Worm (Caenorhabditis elegans): ENCODE measurements around the gene ttr-39.
A peak's percentile ranks its signal among the peaks of the same experiment; 100 is the strongest.

The ttr-39 gene

DNA sequence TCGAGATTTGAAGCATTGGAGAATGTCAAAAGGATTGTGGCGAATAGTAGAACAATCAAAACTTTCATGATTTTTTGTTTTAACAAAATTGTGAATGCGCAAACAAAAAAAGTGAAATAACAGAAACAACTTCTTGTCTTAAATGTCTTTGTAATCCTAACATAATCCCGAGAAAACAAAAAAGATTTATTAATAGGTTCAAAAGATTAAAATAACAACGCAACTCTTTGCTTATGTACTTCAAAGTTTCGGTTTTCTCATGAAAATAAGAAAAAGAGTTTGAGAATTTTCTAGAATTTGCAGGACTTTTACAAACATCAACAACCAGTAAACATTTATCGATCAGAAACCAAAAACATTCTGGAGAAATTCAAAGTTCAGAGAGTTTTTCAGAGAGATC, at the start of gene ttr-39:
ttr-39 (minus strand) TSS at position 101 of the 400 bp plus-strand sequence.
- TF ChIP-seq ceh-18 (tag; optimal IDR thresholded peaks at IDR 0.05) = no peak
- TF ChIP-seq ceh-34 (tag; optimal IDR thresholded peaks at IDR 0.05) = no peak
- TF ChIP-seq nhr-232 (tag; optimal IDR thresholded peaks at IDR 0.05) = no peak
- no peak for TF ChIP-seq nhr-11 (tag; optimal IDR thresholded peaks at IDR 0.05)
- TF ChIP-seq ama-1 (optimal IDR thresholded peaks at IDR 0.05) = no peak
- no peak for TF ChIP-seq fax-1 (tag; optimal IDR thresholded peaks at IDR 0.05)
- no peak for TF ChIP-seq fkh-6 (tag; optimal IDR thresholded peaks at IDR 0.05)
- TF ChIP-seq pha-2 (tag; optimal IDR thresholded peaks at IDR 0.05) = no peak
- no peak for TF ChIP-seq ceh-31 (tag; optimal IDR thresholded peaks at IDR 0.05)
- TF ChIP-seq ets-4 (tag; optimal IDR thresholded peaks at IDR 0.05) = no peak
- no peak for TF ChIP-seq hlh-6 (tag; optimal IDR thresholded peaks at IDR 0.05)
- TF ChIP-seq eyg-1 (tag; optimal IDR thresholded peaks at IDR 0.05) = no peak
- TF ChIP-seq hlh-8 (tag; optimal IDR thresholded peaks at IDR 0.05) = no peak

DNA sequence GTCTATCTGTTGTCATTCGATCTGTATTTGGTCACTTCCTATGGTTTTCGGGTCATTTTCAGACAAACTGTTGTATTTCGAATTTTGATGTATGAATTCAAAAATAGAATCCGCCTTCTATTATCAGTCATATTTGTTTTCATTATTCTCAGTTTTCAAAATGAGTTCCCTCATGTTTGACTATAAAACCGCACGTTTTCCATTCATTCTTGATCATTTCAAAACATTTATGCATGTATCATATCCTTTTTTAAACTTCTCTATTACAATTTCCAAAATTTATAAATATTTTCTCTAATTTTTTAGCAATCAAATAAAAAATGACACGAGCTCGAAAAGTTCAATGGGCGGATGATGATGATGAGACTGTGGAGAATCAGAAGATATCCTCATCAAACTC, 48.1 kb upstream of the ttr-39 start, which contains the start of gene K08F4.12:
K08F4.12 (plus strand) TSS at position 301 of the 400 bp plus-strand sequence.
- no peak for TF ChIP-seq pat-9 (tag; optimal IDR thresholded peaks at IDR 0.05)

DNA sequence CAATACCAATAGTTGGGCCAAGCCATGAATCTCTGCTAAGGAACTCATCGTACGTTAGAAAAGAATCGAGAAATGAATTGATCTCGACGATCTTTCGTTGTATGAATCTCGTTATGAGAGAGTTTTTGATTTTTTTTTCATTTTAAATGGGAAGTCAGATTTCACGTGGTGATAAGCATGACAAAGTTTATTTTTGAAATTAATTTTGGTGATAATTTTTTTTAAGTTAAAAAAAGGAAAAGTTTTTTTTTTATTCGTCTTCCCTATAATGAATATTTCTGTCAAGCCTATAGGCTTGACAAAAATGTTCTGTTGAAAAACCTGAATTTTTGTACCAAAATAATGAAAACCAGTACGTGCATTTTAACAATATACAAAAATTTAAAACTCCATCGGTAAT, 46.1 kb upstream of the ttr-39 start, which contains the start of gene K08F4.5:
K08F4.5 (minus strand) TSS at position 101 of the 400 bp plus-strand sequence.
- TF ChIP-seq unc-86 (tag; optimal IDR thresholded peaks at IDR 0.05) (no peak), ceh-6 (GFP tag; optimal IDR thresholded peaks at IDR 0.05) (no peak), K09A11.1 (tag; optimal IDR thresholded peaks at IDR 0.05; ENCODE audit: insufficient read depth) (no peak), fkh-6 (tag; optimal IDR thresholded peaks at IDR 0.05) (no peak), sdc-2 (tag; optimal IDR thresholded peaks at IDR 0.05) (no peak), ref-2 (tag; optimal IDR thresholded peaks at IDR 0.05) (no peak), madf-2 (tag; optimal IDR thresholded peaks at IDR 0.05) (no peak), lin-11 (tag; optimal IDR thresholded peaks at IDR 0.05) (no peak), unc-55 (GFP tag; optimal IDR thresholded peaks at IDR 0.05) (no peak), sox-4 (tag; optimal IDR thresholded peaks at IDR 0.05) (no peak), F13H6.1 (tag; optimal IDR thresholded peaks at IDR 0.05) (no peak), rnt-1 (tag; optimal IDR thresholded peaks at IDR 0.05) (no peak), ceh-24 (tag; optimal IDR thresholded peaks at IDR 0.05) (no peak), lim-6 (tag; optimal IDR thresholded peaks at IDR 0.05) (no peak)

DNA sequence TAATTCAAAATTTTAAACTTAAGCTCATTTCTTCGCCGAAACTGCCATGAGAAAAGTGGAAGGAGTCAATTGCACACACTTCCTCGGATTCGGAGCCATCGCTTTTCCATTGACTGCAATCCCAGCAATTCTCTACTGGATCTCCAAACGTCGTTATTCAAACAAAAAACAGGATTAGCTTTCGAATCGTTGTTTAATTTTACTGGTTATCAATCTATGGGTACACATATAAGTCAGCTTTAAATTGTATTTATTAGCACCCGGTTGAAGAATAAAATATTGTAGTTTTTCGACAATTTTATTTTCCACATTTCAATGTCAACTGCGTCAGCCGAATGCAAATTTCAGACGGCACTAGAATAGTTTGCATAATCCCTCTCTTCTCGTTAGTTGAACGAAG, 40.3 kb upstream of the ttr-39 start, which contains the start of gene glt-3:
glt-3 (plus strand) TSS at position 301 of the 400 bp plus-strand sequence.
- TF ChIP-seq npax-4 (tag; optimal IDR thresholded peaks at IDR 0.05) = no peak
- no peak for TF ChIP-seq eyg-1 (tag; optimal IDR thresholded peaks at IDR 0.05)
- TF ChIP-seq ztf-16 (tag; optimal IDR thresholded peaks at IDR 0.05) = no peak
- TF ChIP-seq fkh-10 (GFP tag; optimal IDR thresholded peaks at IDR 0.05) = no peak
- TF ChIP-seq unc-3 (GFP tag; conservative IDR thresholded peaks at IDR 0.05) = no peak
- no peak for TF ChIP-seq unc-3 (tag; optimal IDR thresholded peaks at IDR 0.05)
- no peak for TF ChIP-seq ahr-1 (tag; optimal IDR thresholded peaks at IDR 0.05)
- no peak for TF ChIP-seq gmeb-2 (tag; optimal IDR thresholded peaks at IDR 0.05)
- no peak for TF ChIP-seq zip-5 (tag; optimal IDR thresholded peaks at IDR 0.05)
- no peak for TF ChIP-seq K02D7.2 (tag; optimal IDR thresholded peaks at IDR 0.05)

DNA sequence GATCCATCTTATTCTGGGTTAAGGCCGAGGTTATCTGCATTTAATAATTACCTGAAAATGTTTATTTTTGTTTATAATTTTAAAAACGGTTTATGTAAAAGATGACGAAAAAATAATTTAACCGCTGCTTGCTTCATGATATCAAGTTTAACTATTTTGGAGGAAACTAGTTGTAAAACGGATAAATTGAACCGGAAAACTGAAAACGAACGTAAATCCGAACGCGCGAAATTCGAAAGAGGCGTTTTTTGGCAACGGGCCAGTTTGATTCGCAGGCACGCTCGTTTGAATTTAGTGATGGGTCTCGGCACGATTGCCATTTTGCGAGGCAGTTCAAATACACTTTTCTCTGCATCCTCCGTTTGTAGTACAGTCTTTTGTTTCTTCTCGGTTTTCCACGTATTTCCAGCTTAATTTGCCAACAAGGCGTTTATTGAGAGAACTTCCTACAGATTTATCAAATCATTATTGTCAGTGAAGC, 39.3 kb upstream of the ttr-39 start, which contains the start of the genes gtbp-1 and K08F4.3:
gtbp-1 (minus strand) TSS at position 51 of the 481 bp plus-strand sequence.
K08F4.3 (plus strand) TSS at position 352 of the 481 bp plus-strand sequence.
- TF ChIP-seq dve-1 (tag; optimal IDR thresholded peaks at IDR 0.05) = peak; percentile 35
- peak; percentile 57 for TF ChIP-seq nfya-1 (tag; optimal IDR thresholded peaks at IDR 0.05)
- peak; percentile 17 for TF ChIP-seq elt-2 (tag; optimal IDR thresholded peaks at IDR 0.05)
- peak; percentile 63 for TF ChIP-seq ceh-31 (tag; optimal IDR thresholded peaks at IDR 0.05)
- TF ChIP-seq tbx-2 (tag; optimal IDR thresholded peaks at IDR 0.05) = peak; percentile 15
- no peak for TF ChIP-seq zip-5 (tag; optimal IDR thresholded peaks at IDR 0.05)
- no peak for TF ChIP-seq unc-42 (tag; optimal IDR thresholded peaks at IDR 0.05)
- peak; percentile 39 for TF ChIP-seq ref-2 (tag; optimal IDR thresholded peaks at IDR 0.05)
